Fruit fly (Drosophila melanogaster): ENCODE results near the gene Cpr92F.

dm6 chr3R:20675772-20676171 lies 6.4 kb downstream of the Cpr92F start:
- TF ChIP-seq z (GFP tag; IDR thresholded peaks at IDR 0.05) (no peak), Dfd (GFP tag; optimal IDR thresholded peaks at IDR 0.05) (no peak), Fer1 (GFP tag; optimal IDR thresholded peaks at IDR 0.05) (no peak), CG16815 (GFP tag; optimal IDR thresholded peaks at IDR 0.05) (no peak), lola (GFP tag; optimal IDR thresholded peaks at IDR 0.05) (no peak), ind (GFP tag; optimal IDR thresholded peaks at IDR 0.05) (no peak), CG2678 (tag; optimal IDR thresholded peaks at IDR 0.05) (no peak), gcm2 (GFP tag; optimal IDR thresholded peaks at IDR 0.05) (no peak), da (GFP tag; optimal IDR thresholded peaks at IDR 0.05) (no peak), CG3407 (GFP tag; optimal IDR thresholded peaks at IDR 0.05) (no peak)
